Fruit fly (Drosophila melanogaster): Measurements from ENCODE around the gene pigs.
A peak's percentile ranks its signal among the peaks of the same experiment; 100 is the strongest.

Gene pigs

dm6 chrX:6656626-6657558 lies 57.0 kb downstream of the pigs start (continued):
- TF ChIP-seq CG6276 (GFP tag; optimal IDR thresholded peaks at IDR 0.05) (peak; percentile 55), Smox (GFP tag; optimal IDR thresholded peaks at IDR 0.05) (no peak), salr (GFP tag; optimal IDR thresholded peaks at IDR 0.05) (no peak), Sox14 (GFP tag; optimal IDR thresholded peaks at IDR 0.05) (no peak), CG4318 (GFP tag; optimal IDR thresholded peaks at IDR 0.05) (no peak), eg (GFP tag; IDR thresholded peaks at IDR 0.05) (no peak), Eip75B (GFP tag; optimal IDR thresholded peaks at IDR 0.05) (peak; percentile 22), fd85E (GFP tag; optimal IDR thresholded peaks at IDR 0.05) (no peak), CG11762 (GFP tag; optimal IDR thresholded peaks at IDR 0.05; ENCODE audit: insufficient read depth) (no peak), Lpt (GFP tag; optimal IDR thresholded peaks at IDR 0.05) (no peak), Ets21C (GFP tag; optimal IDR thresholded peaks at IDR 0.05) (no peak), Met (GFP tag; optimal IDR thresholded peaks at IDR 0.05) (peak; percentile 31), dac (GFP tag; optimal IDR thresholded peaks at IDR 0.05) (no peak), CG10669 (GFP tag; optimal IDR thresholded peaks at IDR 0.05) (peak; percentile 24), Gug (GFP tag; IDR thresholded peaks at IDR 0.05) (0 out of 2 replicates have a peak, but pooled peaks have one; percentile 9), Blimp-1 (GFP tag; optimal IDR thresholded peaks at IDR 0.05) (peak; percentile 87), CG8119 (GFP tag; IDR thresholded peaks at IDR 0.05) (peak; percentile 56; the same call in 2 of the 3 replicates), Sox102F (GFP tag; optimal IDR thresholded peaks at IDR 0.05) (peak; percentile 48), CG11902 (GFP tag; optimal IDR thresholded peaks at IDR 0.05) (no peak), CG6808 (GFP tag; optimal IDR thresholded peaks at IDR 0.05) (peak; percentile 40), acj6 (GFP tag; optimal IDR thresholded peaks at IDR 0.05) (peak; percentile 26), CG32006 (GFP tag; optimal IDR thresholded peaks at IDR 0.05) (peak; percentile 38)

- 0 out of 2 replicates have a peak, but pooled peaks have one; percentile 20 for TF ChIP-seq CG15336 (GFP tag; IDR thresholded peaks at IDR 0.05)
- no peak for TF ChIP-seq CG3032 (tag; optimal IDR thresholded peaks at IDR 0.05)
- peak; percentile 76 for TF ChIP-seq CG1621 (tag; optimal IDR thresholded peaks at IDR 0.05)
- no peak for TF ChIP-seq CG10669 (GFP tag; optimal IDR thresholded peaks at IDR 0.05)
- TF ChIP-seq salr (GFP tag; optimal IDR thresholded peaks at IDR 0.05): no peak
- TF ChIP-seq Lpt (GFP tag; optimal IDR thresholded peaks at IDR 0.05): no peak
These were observed 60.1 kb downstream of the pigs start for dm6 chrX:6659919-6660318.

- no peak for TF ChIP-seq CG6808 (GFP tag; optimal IDR thresholded peaks at IDR 0.05)
- peak; percentile 7 for TF ChIP-seq CG10669 (GFP tag; optimal IDR thresholded peaks at IDR 0.05)
- TF ChIP-seq Sox14 (GFP tag; optimal IDR thresholded peaks at IDR 0.05): no peak
- TF ChIP-seq Eip93F (GFP tag; optimal IDR thresholded peaks at IDR 0.05): no peak
- TF ChIP-seq achi (GFP tag; optimal IDR thresholded peaks at IDR 0.05): no peak
- TF ChIP-seq Met (GFP tag; optimal IDR thresholded peaks at IDR 0.05): peak; percentile 12
- TF ChIP-seq net (GFP tag; optimal IDR thresholded peaks at IDR 0.05): no peak
- TF ChIP-seq Smox (GFP tag; optimal IDR thresholded peaks at IDR 0.05): no peak
- no peak for TF ChIP-seq CG15336 (GFP tag; IDR thresholded peaks at IDR 0.05)
- TF ChIP-seq CG16779 (tag; optimal IDR thresholded peaks at IDR 0.05): no peak
- no peak for TF ChIP-seq pdm3 (GFP tag; optimal IDR thresholded peaks at IDR 0.05)
- no peak for TF ChIP-seq CG3919 (GFP tag; optimal IDR thresholded peaks at IDR 0.05)
- peak; percentile 20 for TF ChIP-seq Sox102F (GFP tag; optimal IDR thresholded peaks at IDR 0.05)
- TF ChIP-seq Eip78C (GFP tag): peak; percentile 53
- TF ChIP-seq CG6854 (GFP tag; optimal IDR thresholded peaks at IDR 0.05): peak; percentile 9
- TF ChIP-seq CG11762 (GFP tag; optimal IDR thresholded peaks at IDR 0.05; ENCODE audit: insufficient read depth): no peak
- TF ChIP-seq dsx (GFP tag; optimal IDR thresholded peaks at IDR 0.05; ENCODE audit: poor library complexity, severe bottlenecking): no peak
- no peak for TF ChIP-seq CG6276 (GFP tag; optimal IDR thresholded peaks at IDR 0.05)
- peak; percentile 1 for TF ChIP-seq vri (GFP tag; optimal IDR thresholded peaks at IDR 0.05)
- no peak for TF ChIP-seq Ets96B (tag; optimal IDR thresholded peaks at IDR 0.05)
- TF ChIP-seq acj6 (GFP tag; optimal IDR thresholded peaks at IDR 0.05): no peak
- TF ChIP-seq CG10631 (GFP tag; optimal IDR thresholded peaks at IDR 0.05): no peak
- TF ChIP-seq fkh (GFP tag; optimal IDR thresholded peaks at IDR 0.05): peak; percentile 33
- TF ChIP-seq CG9139 (GFP tag; optimal IDR thresholded peaks at IDR 0.05): no peak
- TF ChIP-seq CG7368 (GFP tag; optimal IDR thresholded peaks at IDR 0.05): no peak
- TF ChIP-seq Eip75B (GFP tag; optimal IDR thresholded peaks at IDR 0.05): peak; percentile 3
- TF ChIP-seq Gug (GFP tag; IDR thresholded peaks at IDR 0.05): no peak
- TF ChIP-seq ss (GFP tag; optimal IDR thresholded peaks at IDR 0.05): no peak
- TF ChIP-seq esn (GFP tag; optimal IDR thresholded peaks at IDR 0.05): peak; percentile 48
- TF ChIP-seq Ets21C (GFP tag; optimal IDR thresholded peaks at IDR 0.05): no peak
- TF ChIP-seq CG11902 (GFP tag; optimal IDR thresholded peaks at IDR 0.05): no peak
- no peak for TF ChIP-seq CG8319 (GFP tag; optimal IDR thresholded peaks at IDR 0.05)
These were observed 61.6 kb downstream of the pigs start, which contains the start of the genes CG3224 and Ctr1A for dm6 chrX:6661392-6661837. CG3224 (minus strand) TSS chrX:6661462. Ctr1A (plus strand) TSS chrX:6661647.

All from whole organism, prepupa.